Fruit fly (Drosophila melanogaster) whole organism, embryonic: Measurements from ENCODE around the gene CG43322.

ENCODE experiments used
- Atf-2 ChIP-seq: fragments of 200-800 bp; sonication (Bioruptor generic); optimal IDR thresholded peaks from 2 replicates; lab custom pipeline; 2016; ENCODE audit warnings: missing biosample characterization, missing genetic modification characterization
- Bgb ChIP-seq: fragments of 200-800 bp; sonication (Bioruptor generic); IDR thresholded peaks from 2 replicates; pipeline ENCODE4 v1.3.6; 2022; ENCODE audit warnings: missing biosample characterization, missing genetic modification characterization; ENCODE audit not compliant: partially characterized antibody
- Bteb2 ChIP-seq: fragments of 200-800 bp; sonication (Bioruptor generic); optimal IDR thresholded peaks from 2 replicates; lab custom pipeline; 2016; ENCODE audit warnings: missing biosample characterization, missing genetic modification characterization
- CG10267 ChIP-seq: fragments of 200-800 bp; sonication (Bioruptor generic); optimal IDR thresholded peaks from 2 replicates; lab custom pipeline; 2018; ENCODE audit warnings: missing biosample characterization, mild to moderate bottlenecking, missing genetic modification characterization, moderate library complexity
- CG10959 ChIP-seq: fragments of 200-800 bp; sonication (Bioruptor generic); IDR thresholded peaks from 2 replicates; pipeline ENCODE4 v1.3.6; 2022; ENCODE audit warnings: missing biosample characterization, missing genetic modification characterization
- CG12104 ChIP-seq: fragments of 200-800 bp; sonication (Bioruptor generic); optimal IDR thresholded peaks from 3 replicates; lab custom pipeline; 2016; ENCODE audit warnings: missing biosample characterization, missing genetic modification characterization
- CG12659 ChIP-seq: fragments of 200-800 bp; sonication (Bioruptor generic); optimal IDR thresholded peaks from 3 replicates; lab custom pipeline; 2017; ENCODE audit warnings: mild to moderate bottlenecking, missing biosample characterization, missing genetic modification reagents, missing genetic modification characterization
- CG13424 ChIP-seq: fragments of 200-800 bp; sonication (Bioruptor generic); optimal IDR thresholded peaks from 2 replicates; lab custom pipeline; 2019; ENCODE audit warnings: missing biosample characterization, mild to moderate bottlenecking, missing genetic modification characterization, moderate library complexity
- CG17359 ChIP-seq: fragments of 200-800 bp; sonication (Bioruptor generic); optimal IDR thresholded peaks from 3 replicates; lab custom pipeline; 2018; ENCODE audit warnings: missing biosample characterization, mild to moderate bottlenecking, missing genetic modification characterization, moderate library complexity
- CG17612 ChIP-seq: fragments of 200-800 bp; sonication (Bioruptor generic); IDR thresholded peaks from 2 replicates; pipeline ENCODE4 v1.3.6; 2022; ENCODE audit warnings: missing biosample characterization, missing genetic modification characterization
- CG17802 ChIP-seq: fragments of 200-800 bp; sonication (Bioruptor generic); optimal IDR thresholded peaks from 2 replicates; lab custom pipeline; 2018; ENCODE audit warnings: missing biosample characterization, mild to moderate bottlenecking, missing genetic modification characterization, moderate library complexity
- CG18262 ChIP-seq: fragments of 200-800 bp; optimal IDR thresholded peaks from 3 replicates; lab custom pipeline; 2019; ENCODE audit warnings: missing biosample characterization, mild to moderate bottlenecking, missing genetic modification characterization, moderate library complexity
- CG2202 ChIP-seq: fragments of 200-800 bp; sonication (Bioruptor generic); optimal IDR thresholded peaks from 2 replicates; lab custom pipeline; 2018; ENCODE audit warnings: missing biosample characterization, mild to moderate bottlenecking, missing genetic modification characterization
- CG31441 ChIP-seq: fragments of 200-800 bp; sonication (Bioruptor generic); IDR thresholded peaks from 2 replicates; pipeline ENCODE4 v1.3.6; 2022; ENCODE audit warnings: missing biosample characterization, missing genetic modification characterization
- CG32772 ChIP-seq: fragments of 200-800 bp; sonication (Bioruptor generic); IDR thresholded peaks from 2 replicates; pipeline ENCODE4 v1.3.6; 2022; ENCODE audit warnings: missing biosample characterization, missing genetic modification characterization
- CG34376 ChIP-seq: fragments of 200-800 bp; sonication (Bioruptor generic); optimal IDR thresholded peaks from 2 replicates; lab custom pipeline; 2018; ENCODE audit warnings: missing biosample characterization, mild to moderate bottlenecking, missing genetic modification characterization
- CG4404 ChIP-seq: fragments of 200-800 bp; sonication (Bioruptor generic); IDR thresholded peaks from 2 replicates; pipeline ENCODE4 v1.3.6; 2022; ENCODE audit warnings: missing biosample characterization, missing genetic modification characterization
- CG4820 ChIP-seq: fragments of 200-800 bp; sonication (Bioruptor generic); optimal IDR thresholded peaks from 3 replicates; lab custom pipeline; 2016; ENCODE audit warnings: missing biosample characterization, missing genetic modification characterization
- CG9797 ChIP-seq: fragments of 200-800 bp; sonication (Bioruptor generic); optimal IDR thresholded peaks from 3 replicates; lab custom pipeline; 2018; ENCODE audit warnings: missing biosample characterization, mild to moderate bottlenecking, missing genetic modification characterization
- CTCF ChIP-seq: fragments of 200-800 bp; sonication (Bioruptor generic); optimal IDR thresholded peaks from 2 replicates; lab custom pipeline; 2017; ENCODE audit warnings: missing biosample characterization, mild to moderate bottlenecking, missing genetic modification characterization, moderate library complexity
- Dref ChIP-seq: fragments of 200-800 bp; sonication (Bioruptor generic); IDR thresholded peaks from 2 replicates; pipeline ENCODE4 v1.3.6; 2022; ENCODE audit warnings: missing biosample characterization, missing genetic modification characterization
- GATAe ChIP-seq: fragments of 200-800 bp; sonication (Bioruptor generic); conservative IDR thresholded peaks from 2 replicates; pipeline ENCODE4 v1.3.6; 2022; ENCODE audit warnings: missing biosample characterization, missing genetic modification characterization
- HmgZ ChIP-seq: fragments of 200-800 bp; sonication (Bioruptor generic); optimal IDR thresholded peaks from 2 replicates; lab custom pipeline; 2018; ENCODE audit warnings: missing biosample characterization, mild to moderate bottlenecking, missing genetic modification characterization
- Hsf ChIP-seq: fragments of 200-800 bp; sonication (Bioruptor generic); optimal IDR thresholded peaks from 3 replicates; lab custom pipeline; 2016; ENCODE audit warnings: missing biosample characterization, missing genetic modification characterization
- Jarid2 ChIP-seq: fragments of 200-800 bp; sonication (Bioruptor generic); optimal IDR thresholded peaks from 3 replicates; lab custom pipeline; 2017; ENCODE audit warnings: mild to moderate bottlenecking, missing biosample characterization, missing genetic modification reagents, missing genetic modification characterization
- Max ChIP-seq: fragments of 200-800 bp; sonication (Bioruptor generic); optimal IDR thresholded peaks from 2 replicates; lab custom pipeline; 2016; ENCODE audit warnings: missing biosample characterization, mild to moderate bottlenecking, missing genetic modification characterization
- Nf-YB ChIP-seq: fragments of 200-800 bp; sonication (Bioruptor generic); optimal IDR thresholded peaks from 3 replicates; lab custom pipeline; 2019; ENCODE audit warnings: missing biosample characterization, mild to moderate bottlenecking, missing genetic modification characterization, moderate library complexity
- Optix ChIP-seq: fragments of 200-800 bp; sonication (Bioruptor generic); IDR thresholded peaks from 3 replicates; pipeline ENCODE4 v1.3.6; 2022; ENCODE audit warnings: missing biosample characterization, missing genetic modification characterization
- Ravus ChIP-seq: fragments of 200-800 bp; sonication (Bioruptor generic); IDR thresholded peaks from 2 replicates; pipeline ENCODE4 v1.3.6; 2022; ENCODE audit warnings: missing biosample characterization, missing genetic modification characterization
- Scr ChIP-seq: fragments of 200-800 bp; sonication (Bioruptor generic); IDR thresholded peaks from 2 replicates; pipeline ENCODE4 v1.3.6; 2022; ENCODE audit warnings: missing biosample characterization, missing genetic modification characterization; ENCODE audit not compliant: partially characterized antibody
- ac ChIP-seq: fragments of 200-800 bp; sonication (Bioruptor generic); optimal IDR thresholded peaks from 3 replicates; lab custom pipeline; 2017; ENCODE audit warnings: missing biosample characterization, mild to moderate bottlenecking, missing genetic modification characterization
- bab2 ChIP-seq: fragments of 200-800 bp; sonication (Bioruptor generic); optimal IDR thresholded peaks from 2 replicates; lab custom pipeline; 2016; ENCODE audit warnings: missing biosample characterization, missing genetic modification characterization
- cato ChIP-seq: fragments of 200-800 bp; sonication (Bioruptor generic); optimal IDR thresholded peaks from 2 replicates; lab custom pipeline; 2016; ENCODE audit warnings: missing biosample characterization, missing genetic modification characterization, borderline replicate concordance
- chinmo ChIP-seq: fragments of 200-800 bp; sonication (Bioruptor generic); IDR thresholded peaks from 4 replicates; pipeline ENCODE4 v1.3.6; 2022; ENCODE audit warnings: missing biosample characterization, missing genetic modification characterization; ENCODE audit not compliant: partially characterized antibody
- crc ChIP-seq: fragments of 200-800 bp; sonication (Bioruptor generic); optimal IDR thresholded peaks from 2 replicates; lab custom pipeline; 2016; ENCODE audit warnings: missing biosample characterization, missing genetic modification characterization
- croc ChIP-seq: fragments of 200-800 bp; sonication (Bioruptor generic); conservative IDR thresholded peaks from 3 replicates; pipeline ENCODE4 v1.3.6; 2022; ENCODE audit warnings: missing biosample characterization, missing genetic modification characterization
- dmrt99B ChIP-seq: fragments of 200-800 bp; sonication (Bioruptor generic); optimal IDR thresholded peaks from 2 replicates; lab custom pipeline; 2018; ENCODE audit warnings: missing biosample characterization, mild to moderate bottlenecking, missing genetic modification characterization, moderate library complexity
- ems ChIP-seq: fragments of 200-800 bp; sonication (Bioruptor generic); optimal IDR thresholded peaks from 3 replicates; lab custom pipeline; 2016; ENCODE audit warnings: missing biosample characterization, missing genetic modification characterization
- exex ChIP-seq: fragments of 200-800 bp; sonication (Bioruptor generic); optimal IDR thresholded peaks from 4 replicates; lab custom pipeline; 2018; ENCODE audit warnings: missing biosample characterization, mild to moderate bottlenecking, missing genetic modification characterization, moderate library complexity
- fu2 ChIP-seq: fragments of 200-800 bp; sonication (Bioruptor generic); optimal IDR thresholded peaks from 2 replicates; lab custom pipeline; 2016; ENCODE audit warnings: missing biosample characterization, missing genetic modification characterization
- gem ChIP-seq: fragments of 200-800 bp; sonication (Bioruptor generic); optimal IDR thresholded peaks from 2 replicates; lab custom pipeline; 2019; ENCODE audit warnings: missing biosample characterization, mild to moderate bottlenecking, missing genetic modification characterization, moderate library complexity
- gfzf ChIP-seq: fragments of 200-800 bp; sonication (Bioruptor generic); optimal IDR thresholded peaks from 2 replicates; lab custom pipeline; 2016; ENCODE audit warnings: missing biosample characterization, mild to moderate bottlenecking, missing genetic modification characterization, moderate library complexity
- pros ChIP-seq: fragments of 200-800 bp; sonication (Bioruptor generic); optimal IDR thresholded peaks from 3 replicates; lab custom pipeline; 2019; ENCODE audit warnings: missing biosample characterization, mild to moderate bottlenecking, missing genetic modification characterization, moderate library complexity
- psq ChIP-seq: fragments of 200-800 bp; sonication (Bioruptor generic); optimal IDR thresholded peaks from 2 replicates; lab custom pipeline; 2017; ENCODE audit warnings: missing biosample characterization, missing genetic modification characterization
- ranshi ChIP-seq: fragments of 200-800 bp; sonication (Bioruptor generic); IDR thresholded peaks from 2 replicates; pipeline ENCODE4 v1.3.6; 2022; ENCODE audit warnings: missing biosample characterization, missing genetic modification characterization
- repo ChIP-seq: fragments of 200-800 bp; sonication (Bioruptor generic); optimal IDR thresholded peaks from 2 replicates; lab custom pipeline; 2016; ENCODE audit warnings: missing biosample characterization, missing genetic modification characterization
- sob ChIP-seq: fragments of 200-800 bp; sonication (Bioruptor generic); IDR thresholded peaks from 2 replicates; pipeline ENCODE4 v1.3.6; 2022; ENCODE audit warnings: missing biosample characterization, missing genetic modification characterization
- sqz ChIP-seq: fragments of 200-800 bp; sonication (Bioruptor generic); optimal IDR thresholded peaks from 3 replicates; lab custom pipeline; 2018; ENCODE audit warnings: missing biosample characterization, mild to moderate bottlenecking, missing genetic modification characterization
- vfl ChIP-seq: fragments of 200-800 bp; sonication (Bioruptor generic); optimal IDR thresholded peaks from 2 replicates; lab custom pipeline; 2016; ENCODE audit warnings: missing biosample characterization, missing genetic modification characterization
- yki ChIP-seq: fragments of >200 bp; optimal IDR thresholded peaks from 3 replicates; lab custom pipeline; 2018
- z ChIP-seq: fragments of 200-800 bp; sonication (Bioruptor generic); IDR thresholded peaks from 3 replicates; pipeline ENCODE4 v1.3.6; 2022; ENCODE audit warnings: missing biosample characterization, missing genetic modification characterization

CG43322 gene

dm6 chr2L:7049009-7049647 lies 35.9 kb downstream of the CG43322 start (continued):
- TF ChIP-seq yki, result no peak
- no peak for TF ChIP-seq CG9797
- TF ChIP-seq Scr (GFP tag; lab: Robert Waterston, UW), result peak; percentile 88
- TF ChIP-seq Jarid2 (GFP tag; lab: Kevin White, UChicago), result peak; percentile 50
- no peak for TF ChIP-seq Optix
- no peak for TF ChIP-seq bab2 (GFP tag; lab: Kevin White, UChicago)
- no peak for TF ChIP-seq CG12659 (GFP tag; lab: Kevin White, UChicago)
- TF ChIP-seq z (GFP tag; lab: Robert Waterston, UW), result no peak
- TF ChIP-seq Ravus (GFP tag; lab: Robert Waterston, UW), result no peak
- 0 out of 2 replicates have a peak, but pooled peaks have one; percentile 8 for TF ChIP-seq CG4404 (GFP tag; lab: Robert Waterston, UW)
- TF ChIP-seq repo, result no peak
- TF ChIP-seq vfl (GFP tag; lab: Kevin White, UChicago), result no peak
- peak; percentile 46 for TF ChIP-seq exex (tag; lab: Kevin White, UChicago)
- TF ChIP-seq sob (GFP tag; lab: Robert Waterston, UW), result peak; percentile 44; the same call in 1 of the 2 replicates
- no peak for TF ChIP-seq crc (GFP tag; lab: Kevin White, UChicago)
- TF ChIP-seq HmgZ, result peak; percentile 31
- peak; percentile 80 for TF ChIP-seq CG34376 (GFP tag; lab: Kevin White, UChicago)
- TF ChIP-seq CG13424 (tag; lab: Kevin White, UChicago), result no peak
- TF ChIP-seq CG2202 (tag; lab: Kevin White, UChicago), result no peak
- no peak for TF ChIP-seq Atf-2
- no peak for TF ChIP-seq Bteb2 (GFP tag; lab: Kevin White, UChicago)
- peak; percentile 94 for TF ChIP-seq pros (GFP tag; lab: Kevin White, UChicago)
- no peak; the same call in 1 of the 2 replicates for TF ChIP-seq ranshi (GFP tag; lab: Robert Waterston, UW)
- TF ChIP-seq ac (GFP tag; lab: Kevin White, UChicago), result no peak
- TF ChIP-seq CG10267 (tag; lab: Kevin White, UChicago), result no peak
- no peak for TF ChIP-seq CTCF (GFP tag; lab: Kevin White, UChicago)
- TF ChIP-seq CG31441 (GFP tag; lab: Robert Waterston, UW), result no peak; the same call in 1 of the 2 replicates
- TF ChIP-seq CG12104 (GFP tag; lab: Kevin White, UChicago), result no peak
- no peak for TF ChIP-seq CG18262 (tag; lab: Kevin White, UChicago)
- TF ChIP-seq Dref (GFP tag; lab: Robert Waterston, UW), result no peak; the same call in 1 of the 2 replicates
- TF ChIP-seq CG4820, result no peak
- TF ChIP-seq sqz (GFP tag; lab: Kevin White, UChicago), result peak; percentile 89
- no peak for TF ChIP-seq Hsf
- TF ChIP-seq Bgb (GFP tag; lab: Robert Waterston, UW), result peak; percentile 99
- TF ChIP-seq psq (GFP tag; lab: Kevin White, UChicago), result no peak
- TF ChIP-seq GATAe, result no peak
- TF ChIP-seq gem (tag; lab: Kevin White, UChicago), result no peak
- peak; percentile 7 for TF ChIP-seq CG17359 (tag; lab: Kevin White, UChicago)
- TF ChIP-seq cato, result no peak
- TF ChIP-seq Max (GFP tag; lab: Kevin White, UChicago), result no peak
- no peak for TF ChIP-seq CG32772 (GFP tag; lab: Robert Waterston, UW)
- no peak for TF ChIP-seq dmrt99B
- TF ChIP-seq CG17802 (tag; lab: Kevin White, UChicago), result no peak
- no peak for TF ChIP-seq CG17612 (GFP tag; lab: Robert Waterston, UW)
- no peak for TF ChIP-seq fu2 (GFP tag; lab: Kevin White, UChicago)
- no peak for TF ChIP-seq CG10959 (GFP tag; lab: Robert Waterston, UW)
- TF ChIP-seq croc, result no peak
- no peak for TF ChIP-seq Nf-YB (GFP tag; lab: Kevin White, UChicago)
- no peak for TF ChIP-seq gfzf (GFP tag; lab: Kevin White, UChicago)
- no peak for TF ChIP-seq ems
- peak; percentile 99 for TF ChIP-seq chinmo (GFP tag; lab: Robert Waterston, UW)
